Worm (Caenorhabditis elegans) whole organism, L1 larva: Measurements from ENCODE around the gene F28F5.4.

Source experiments
- C04F5.9 ChIP-seq: sonication (generic microtip); optimal IDR thresholded peaks from 2 replicates; lab custom pipeline; 2016; ENCODE audit warnings: missing genetic modification characterization, missing compliant biosample characterization
- ama-1 ChIP-seq: fragments of 150-350 bp; optimal IDR thresholded peaks from 2 replicates; lab custom pipeline; 2014
- blmp-1 ChIP-seq: fragments of 150-350 bp; optimal IDR thresholded peaks from 2 replicates; lab custom pipeline; 2014; ENCODE audit warnings: missing biosample characterization, missing genetic modification characterization
- ceh-82 ChIP-seq, 3 experiments: fragments of 150-350 bp in 1 of 3; sonication (generic microtip) in 2 of 3; optimal IDR thresholded peaks; 2 replicates each; lab custom pipeline; 2014 to 2017; ENCODE audit warnings: missing biosample characterization in 3 of 3, missing genetic modification characterization in 3 of 3
- fos-1 ChIP-seq: fragments of 150-350 bp; optimal IDR thresholded peaks from 2 replicates; lab custom pipeline; 2014; ENCODE audit warnings: missing biosample characterization, missing genetic modification characterization
- lin-15B ChIP-seq: fragments of 150-350 bp; sonication (generic microtip); optimal IDR thresholded peaks from 3 replicates; lab custom pipeline; 2014; ENCODE audit warnings: missing biosample characterization, missing genetic modification characterization
- nhr-12 ChIP-seq: sonication (generic microtip); optimal IDR thresholded peaks from 2 replicates; lab custom pipeline; 2017; ENCODE audit warnings: missing biosample characterization, missing genetic modification characterization
- nhr-237 ChIP-seq: fragments of 150-350 bp; optimal IDR thresholded peaks from 2 replicates; lab custom pipeline; 2014; ENCODE audit warnings: missing biosample characterization, missing genetic modification characterization
- nhr-77 ChIP-seq: fragments of 150-350 bp; optimal IDR thresholded peaks from 2 replicates; lab custom pipeline; 2014; ENCODE audit warnings: missing biosample characterization, missing genetic modification characterization
- unc-98 ChIP-seq: fragments of 200-800 bp; sonication (Bioruptor generic); IDR thresholded peaks from 2 replicates; pipeline ENCODE4 v1.3.6; 2022; ENCODE audit warnings: missing genetic modification characterization, missing compliant biosample characterization
- zip-4 ChIP-seq: fragments of 200-800 bp; sonication (Bioruptor generic); optimal IDR thresholded peaks from 2 replicates; lab custom pipeline; 2018; ENCODE audit warnings: mild to moderate bottlenecking, missing genetic modification characterization, moderate library complexity, missing compliant biosample characterization

DNA sequence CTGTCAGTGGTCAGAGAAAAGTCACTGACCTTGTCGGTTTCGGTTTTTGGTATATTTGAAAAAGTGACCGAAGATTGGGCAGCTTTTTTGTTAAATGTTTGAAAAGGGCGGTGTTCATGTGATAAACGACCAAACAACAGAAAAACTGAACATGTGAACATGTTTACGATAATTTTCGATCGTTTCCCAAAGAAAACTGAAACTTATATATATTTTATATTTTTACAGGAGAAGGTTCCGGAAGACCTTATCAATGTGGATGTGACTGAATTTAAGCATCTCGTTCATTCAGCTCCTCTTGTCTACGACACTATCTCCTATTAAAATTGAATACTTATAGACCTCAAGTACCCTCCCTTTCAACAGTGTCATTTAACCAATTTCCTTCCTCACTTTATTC lies 17.2 kb downstream of the F28F5.4 start:
- no peak for TF ChIP-seq nhr-237 (tag; lab: Kevin White, UChicago)
- TF ChIP-seq ceh-82 (tag; optimal IDR thresholded peaks at IDR 0.05; lab: Kevin White, UChicago): no peak
- TF ChIP-seq unc-98 (GFP tag; lab: Robert Waterston, UW): no peak
- TF ChIP-seq ama-1 (lab: Kevin White, UChicago): no peak
- no peak for TF ChIP-seq fos-1 (tag; lab: Kevin White, UChicago)
- no peak for TF ChIP-seq nhr-77 (tag; lab: Kevin White, UChicago)
- TF ChIP-seq blmp-1 (tag; lab: Kevin White, UChicago): no peak
- TF ChIP-seq lin-15B (tag; lab: Kevin White, UChicago): no peak
- no peak for TF ChIP-seq nhr-12
- TF ChIP-seq C04F5.9 (tag; lab: Kevin White, UChicago): no peak
- no peak for TF ChIP-seq zip-4 (GFP tag; lab: Kevin White, UChicago)
